Fruit fly (Drosophila melanogaster) whole organism, embryonic: ENCODE results near the gene SREBP.

Experiments
- Atf3 ChIP-seq: fragments of 200-800 bp; sonication (Bioruptor generic); optimal IDR thresholded peaks from 3 replicates; lab custom pipeline; 2016; ENCODE audit warnings: missing biosample characterization, missing genetic modification characterization
- C15 ChIP-seq: fragments of 200-800 bp; sonication (Bioruptor generic); IDR thresholded peaks from 3 replicates; pipeline ENCODE4 v1.3.6; 2022; ENCODE audit warnings: missing biosample characterization, missing genetic modification characterization
- CG12155 ChIP-seq: fragments of 200-800 bp; sonication (Bioruptor generic); optimal IDR thresholded peaks from 3 replicates; lab custom pipeline; 2016; ENCODE audit warnings: missing biosample characterization, missing genetic modification characterization
- CG13123 ChIP-seq: fragments of 200-800 bp; sonication (Bioruptor generic); optimal IDR thresholded peaks from 2 replicates; lab custom pipeline; 2016; ENCODE audit warnings: missing biosample characterization, missing genetic modification characterization
- CG13424 ChIP-seq: fragments of 200-800 bp; sonication (Bioruptor generic); optimal IDR thresholded peaks from 2 replicates; lab custom pipeline; 2019; ENCODE audit warnings: missing biosample characterization, mild to moderate bottlenecking, missing genetic modification characterization, moderate library complexity
- CG14667 ChIP-seq: fragments of 200-800 bp; sonication (Bioruptor generic); IDR thresholded peaks from 2 replicates; pipeline ENCODE4 v1.3.6; 2022; ENCODE audit warnings: missing biosample characterization, missing genetic modification characterization
- CG1603 ChIP-seq: fragments of 200-800 bp; sonication (Bioruptor generic); optimal IDR thresholded peaks from 2 replicates; lab custom pipeline; 2019; ENCODE audit warnings: missing biosample characterization, mild to moderate bottlenecking, missing genetic modification characterization, moderate library complexity
- CG17328 ChIP-seq: fragments of 200-800 bp; sonication (Bioruptor generic); IDR thresholded peaks from 2 replicates; pipeline ENCODE4 v1.3.6; 2022; ENCODE audit warnings: missing biosample characterization, missing genetic modification characterization
- CG17359 ChIP-seq: fragments of 200-800 bp; sonication (Bioruptor generic); optimal IDR thresholded peaks from 3 replicates; lab custom pipeline; 2018; ENCODE audit warnings: missing biosample characterization, mild to moderate bottlenecking, missing genetic modification characterization, moderate library complexity
- CG17829 ChIP-seq: fragments of 200-800 bp; optimal IDR thresholded peaks from 2 replicates; lab custom pipeline; 2019; ENCODE audit warnings: missing biosample characterization, mild to moderate bottlenecking, missing genetic modification characterization, moderate library complexity
- CG1792 ChIP-seq: fragments of 200-800 bp; sonication (Bioruptor generic); optimal IDR thresholded peaks from 2 replicates; lab custom pipeline; 2016; ENCODE audit warnings: missing biosample characterization, missing genetic modification characterization
- CG1832 ChIP-seq: fragments of 200-800 bp; sonication (Bioruptor generic); optimal IDR thresholded peaks from 2 replicates; lab custom pipeline; 2017; ENCODE audit warnings: missing biosample characterization, mild to moderate bottlenecking, missing genetic modification characterization, inconsistent platforms
- CG32772 ChIP-seq: fragments of 200-800 bp; sonication (Bioruptor generic); IDR thresholded peaks from 2 replicates; pipeline ENCODE4 v1.3.6; 2022; ENCODE audit warnings: missing biosample characterization, missing genetic modification characterization
- CG3838 ChIP-seq: fragments of 200-800 bp; sonication (Bioruptor generic); optimal IDR thresholded peaks from 3 replicates; lab custom pipeline; 2016; ENCODE audit warnings: missing biosample characterization, missing genetic modification characterization
- CG42726 ChIP-seq: fragments of 200-800 bp; sonication (Bioruptor generic); IDR thresholded peaks from 2 replicates; pipeline ENCODE4 v1.3.6; 2022; ENCODE audit warnings: missing biosample characterization, missing genetic modification characterization; ENCODE audit not compliant: partially characterized antibody
- CG4617 ChIP-seq: fragments of 200-800 bp; sonication (Bioruptor generic); optimal IDR thresholded peaks from 3 replicates; lab custom pipeline; 2016; ENCODE audit warnings: missing biosample characterization, missing genetic modification characterization, borderline replicate concordance
- HLHmδ ChIP-seq: fragments of 200-800 bp; sonication (Bioruptor generic); optimal IDR thresholded peaks from 2 replicates; lab custom pipeline; 2018; ENCODE audit warnings: missing biosample characterization, mild to moderate bottlenecking, missing genetic modification characterization, moderate library complexity
- Hand ChIP-seq: fragments of 200-800 bp; sonication (Bioruptor generic); optimal IDR thresholded peaks from 2 replicates; lab custom pipeline; 2017; ENCODE audit warnings: mild to moderate bottlenecking, missing biosample characterization, missing genetic modification reagents, missing genetic modification characterization
- Jarid2 ChIP-seq: fragments of 200-800 bp; sonication (Bioruptor generic); optimal IDR thresholded peaks from 3 replicates; lab custom pipeline; 2017; ENCODE audit warnings: mild to moderate bottlenecking, missing biosample characterization, missing genetic modification reagents, missing genetic modification characterization
- MBD-R2 ChIP-seq: fragments of 200-800 bp; sonication (Bioruptor generic); IDR thresholded peaks from 2 replicates; pipeline ENCODE4 v1.3.6; 2022; ENCODE audit warnings: missing biosample characterization, missing genetic modification characterization
- Meics ChIP-seq: fragments of 200-800 bp; sonication (Bioruptor generic); optimal IDR thresholded peaks from 2 replicates; lab custom pipeline; 2017; ENCODE audit warnings: missing biosample characterization, mild to moderate bottlenecking, missing genetic modification characterization
- Myb ChIP-seq: fragments of 200-800 bp; sonication (Bioruptor generic); optimal IDR thresholded peaks from 2 replicates; lab custom pipeline; 2016; ENCODE audit warnings: missing biosample characterization, missing genetic modification characterization
- Oli ChIP-seq: fragments of 200-800 bp; sonication (Bioruptor generic); optimal IDR thresholded peaks from 2 replicates; lab custom pipeline; 2018; ENCODE audit warnings: missing biosample characterization, mild to moderate bottlenecking, missing genetic modification characterization, moderate library complexity
- Opbp ChIP-seq: fragments of 200-800 bp; sonication (Bioruptor generic); IDR thresholded peaks from 3 replicates; pipeline ENCODE4 v1.3.6; 2022; ENCODE audit warnings: missing biosample characterization, missing genetic modification characterization; ENCODE audit not compliant: partially characterized antibody
- Sox102F ChIP-seq: fragments of 200-800 bp; sonication (Bioruptor generic); optimal IDR thresholded peaks from 2 replicates; lab custom pipeline; 2018; ENCODE audit warnings: missing biosample characterization, mild to moderate bottlenecking, missing genetic modification characterization, moderate library complexity
- Sry-β ChIP-seq: fragments of 200-800 bp; sonication (Bioruptor generic); optimal IDR thresholded peaks from 2 replicates; lab custom pipeline; 2018; ENCODE audit warnings: missing biosample characterization, mild to moderate bottlenecking, missing genetic modification characterization, moderate library complexity
- Ssrp ChIP-seq: fragments of 200-800 bp; sonication (Bioruptor generic); optimal IDR thresholded peaks from 2 replicates; lab custom pipeline; 2018; ENCODE audit warnings: missing biosample characterization, mild to moderate bottlenecking, missing genetic modification characterization, moderate library complexity
- Tbp ChIP-seq: fragments of >200 bp; optimal IDR thresholded peaks from 2 replicates; lab custom pipeline; 2018; ENCODE audit warnings: missing biosample characterization, missing genetic modification characterization
- br ChIP-seq: fragments of >200 bp; optimal IDR thresholded peaks from 2 replicates; lab custom pipeline; 2017
- cwo ChIP-seq: fragments of 200-800 bp; sonication (Bioruptor generic); optimal IDR thresholded peaks from 3 replicates; lab custom pipeline; 2017; ENCODE audit warnings: missing biosample characterization, missing genetic modification characterization, mild to moderate bottlenecking, moderate library complexity, missing genetic modification reagents
- da ChIP-seq: fragments of 200-800 bp; sonication (Bioruptor generic); optimal IDR thresholded peaks from 2 replicates; lab custom pipeline; 2016; ENCODE audit warnings: missing biosample characterization, missing genetic modification characterization
- disco-r ChIP-seq: fragments of 200-800 bp; sonication (Bioruptor generic); optimal IDR thresholded peaks from 2 replicates; lab custom pipeline; 2016; ENCODE audit warnings: missing biosample characterization, missing genetic modification characterization
- dmrt11E ChIP-seq: fragments of 200-800 bp; sonication (Bioruptor generic); optimal IDR thresholded peaks from 3 replicates; lab custom pipeline; 2018; ENCODE audit warnings: missing biosample characterization, mild to moderate bottlenecking, missing genetic modification characterization, moderate library complexity
- dpn ChIP-seq, 2 experiments: fragments of 200-800 bp; sonication (Bioruptor generic); optimal IDR thresholded peaks; 3 replicates each; lab custom pipeline; 2016; ENCODE audit warnings: missing biosample characterization in 2 of 2, missing genetic modification characterization in 2 of 2
- emc ChIP-seq: fragments of 200-800 bp; sonication (Bioruptor generic); optimal IDR thresholded peaks from 2 replicates; lab custom pipeline; 2016; ENCODE audit warnings: missing biosample characterization, missing genetic modification characterization
- fd64A ChIP-seq: fragments of 200-800 bp; sonication (Bioruptor generic); optimal IDR thresholded peaks from 3 replicates; lab custom pipeline; 2018; ENCODE audit warnings: missing biosample characterization, mild to moderate bottlenecking, missing genetic modification characterization
- gcm ChIP-seq: fragments of 200-800 bp; sonication (Bioruptor generic); optimal IDR thresholded peaks from 2 replicates; lab custom pipeline; 2019; ENCODE audit warnings: missing biosample characterization, mild to moderate bottlenecking, missing genetic modification characterization, moderate library complexity
- hbn ChIP-seq: fragments of 200-800 bp; sonication (Bioruptor generic); IDR thresholded peaks from 2 replicates; pipeline ENCODE4 v1.3.6; 2022; ENCODE audit warnings: missing biosample characterization, missing genetic modification characterization; ENCODE audit not compliant: partially characterized antibody
- kah ChIP-seq: fragments of 200-800 bp; sonication (Bioruptor generic); optimal IDR thresholded peaks from 2 replicates; lab custom pipeline; 2018; ENCODE audit warnings: missing biosample characterization, mild to moderate bottlenecking, missing genetic modification characterization
- luna ChIP-seq: fragments of 200-800 bp; sonication (Bioruptor generic); optimal IDR thresholded peaks from 2 replicates; lab custom pipeline; 2016; ENCODE audit warnings: missing biosample characterization, missing genetic modification characterization
- nerfin-1 ChIP-seq: fragments of 200-800 bp; sonication (Bioruptor generic); optimal IDR thresholded peaks from 3 replicates; lab custom pipeline; 2019; ENCODE audit warnings: missing biosample characterization, mild to moderate bottlenecking, missing genetic modification characterization, moderate library complexity
- onecut ChIP-seq: fragments of 200-800 bp; sonication (Bioruptor generic); IDR thresholded peaks from 2 replicates; pipeline ENCODE4 v1.3.6; 2022; ENCODE audit warnings: missing biosample characterization, missing genetic modification characterization
- org-1 ChIP-seq: fragments of 200-800 bp; sonication (Bioruptor generic); optimal IDR thresholded peaks from 2 replicates; lab custom pipeline; 2017; ENCODE audit warnings: missing biosample characterization, missing genetic modification characterization
- otp ChIP-seq: fragments of 200-800 bp; sonication (Bioruptor generic); IDR thresholded peaks from 3 replicates; pipeline ENCODE4, ENCODE4 v1.3.6; 2022; ENCODE audit warnings: missing biosample characterization, missing genetic modification characterization
- p53 ChIP-seq: fragments of 200-800 bp; sonication (Bioruptor generic); optimal IDR thresholded peaks from 2 replicates; lab custom pipeline; 2016; ENCODE audit warnings: missing biosample characterization, missing genetic modification characterization
- pb ChIP-seq: fragments of 200-800 bp; sonication (Bioruptor generic); optimal IDR thresholded peaks from 3 replicates; lab custom pipeline; 2016; ENCODE audit warnings: missing biosample characterization, missing genetic modification characterization
- pros ChIP-seq: fragments of 200-800 bp; sonication (Bioruptor generic); optimal IDR thresholded peaks from 3 replicates; lab custom pipeline; 2019; ENCODE audit warnings: missing biosample characterization, mild to moderate bottlenecking, missing genetic modification characterization, moderate library complexity
- pum ChIP-seq: fragments of 200-800 bp; sonication (Bioruptor generic); optimal IDR thresholded peaks from 2 replicates; lab custom pipeline; 2016; ENCODE audit warnings: missing biosample characterization, missing genetic modification characterization
- pzg ChIP-seq: fragments of 200-800 bp; sonication (Bioruptor generic); optimal IDR thresholded peaks from 3 replicates; lab custom pipeline; 2018; ENCODE audit warnings: missing biosample characterization, mild to moderate bottlenecking, missing genetic modification characterization, moderate library complexity
- run ChIP-seq: fragments of 200-800 bp; sonication (Bioruptor generic); optimal IDR thresholded peaks from 3 replicates; lab custom pipeline; 2018; ENCODE audit warnings: missing biosample characterization, mild to moderate bottlenecking, missing genetic modification characterization
- sim ChIP-seq: fragments of 200-800 bp; sonication (Bioruptor generic); IDR thresholded peaks from 2 replicates; pipeline ENCODE4 v1.3.6; 2022; ENCODE audit warnings: missing biosample characterization, missing genetic modification characterization
- yki ChIP-seq: fragments of >200 bp; optimal IDR thresholded peaks from 3 replicates; lab custom pipeline; 2018

SREBP gene

dm6 chr3L:19791688-19792073 is 2.1 kb upstream of the SREBP start (continued):
- no peak for TF ChIP-seq CG13424 (tag; lab: Kevin White, UChicago)
- TF ChIP-seq Meics (GFP tag; lab: Kevin White, UChicago): no peak
- no peak for TF ChIP-seq luna (GFP tag; lab: Kevin White, UChicago)
- no peak for TF ChIP-seq run (tag; lab: Kevin White, UChicago)
- TF ChIP-seq CG17359 (tag; lab: Kevin White, UChicago): peak; percentile 7
- TF ChIP-seq CG1832 (GFP tag; lab: Kevin White, UChicago): peak; percentile 96
- TF ChIP-seq HLHmδ (GFP tag; lab: Kevin White, UChicago): peak; percentile 21
- TF ChIP-seq Jarid2 (GFP tag; lab: Kevin White, UChicago): no peak
- TF ChIP-seq gcm: peak; percentile 6
- TF ChIP-seq da (GFP tag; lab: Kevin White, UChicago): no peak
- peak; percentile 98 for TF ChIP-seq pros (GFP tag; lab: Kevin White, UChicago)
- TF ChIP-seq C15: no peak
- TF ChIP-seq nerfin-1 (tag; lab: Kevin White, UChicago): no peak
- TF ChIP-seq CG17328 (GFP tag; lab: Robert Waterston, UW): no peak
- TF ChIP-seq Tbp: no peak
- TF ChIP-seq CG42726: no peak
- TF ChIP-seq Ssrp (tag; lab: Kevin White, UChicago): no peak
- peak; percentile 29 for TF ChIP-seq cwo (GFP tag; lab: Kevin White, UChicago)
- TF ChIP-seq CG14667 (GFP tag; lab: Robert Waterston, UW): no peak
- no peak for TF ChIP-seq hbn (GFP tag; lab: Robert Waterston, UW)
- TF ChIP-seq CG1792 (GFP tag; lab: Kevin White, UChicago): no peak
- TF ChIP-seq org-1 (GFP tag; lab: Kevin White, UChicago): no peak
- TF ChIP-seq Atf3 (GFP tag; lab: Kevin White, UChicago): no peak
- TF ChIP-seq CG13123 (GFP tag; lab: Kevin White, UChicago): no peak
- no peak for TF ChIP-seq dmrt11E (tag; lab: Kevin White, UChicago)
- TF ChIP-seq onecut (GFP tag; lab: Robert Waterston, UW): no peak
- TF ChIP-seq Oli: no peak
- TF ChIP-seq CG3838 (GFP tag; lab: Kevin White, UChicago): no peak
- TF ChIP-seq dpn (GFP tag; optimal IDR thresholded peaks at IDR 0.05; lab: Kevin White, UChicago): no peak
- TF ChIP-seq emc (GFP tag; lab: Kevin White, UChicago): no peak
- no peak for TF ChIP-seq Opbp
- TF ChIP-seq Myb (GFP tag; lab: Kevin White, UChicago): no peak
- TF ChIP-seq CG32772: no peak
- no peak for TF ChIP-seq yki (lab: Kevin White, UChicago)
- no peak for TF ChIP-seq CG12155 (GFP tag; lab: Kevin White, UChicago)
- no peak for TF ChIP-seq p53 (GFP tag; lab: Kevin White, UChicago)
- TF ChIP-seq MBD-R2: no peak; the same call in 1 of the 2 replicates
- no peak for TF ChIP-seq sim (GFP tag; lab: Robert Waterston, UW)
- no peak for TF ChIP-seq CG17829 (tag; lab: Kevin White, UChicago)
- TF ChIP-seq Sry-β (GFP tag; lab: Kevin White, UChicago): no peak
- no peak for TF ChIP-seq CG4617
- peak; percentile 38 for TF ChIP-seq kah (GFP tag; lab: Kevin White, UChicago)
- no peak for TF ChIP-seq br (lab: Kevin White, UChicago)
- TF ChIP-seq disco-r (GFP tag; lab: Kevin White, UChicago): no peak
- no peak for TF ChIP-seq pum (GFP tag; lab: Kevin White, UChicago)
- TF ChIP-seq pzg: no peak
- TF ChIP-seq otp (GFP tag; lab: Robert Waterston, UW): peak; percentile 73
- TF ChIP-seq fd64A (GFP tag; lab: Kevin White, UChicago): peak; percentile 17
- TF ChIP-seq Sox102F (GFP tag; lab: Kevin White, UChicago): no peak
- TF ChIP-seq Hand (GFP tag; lab: Kevin White, UChicago): no peak
- TF ChIP-seq CG1603: no peak
- TF ChIP-seq pb (GFP tag; lab: Kevin White, UChicago): peak; percentile 10
